Worm (Caenorhabditis elegans): ENCODE data around the gene C08B6.2.

ce11 chrV:10146787-10147186 is 41.3 kb downstream of the C08B6.2 start:
- no peak for TF ChIP-seq W03F9.2 (tag; optimal IDR thresholded peaks at IDR 0.05)
- no peak for TF ChIP-seq him-1 (tag; optimal IDR thresholded peaks at IDR 0.05)
- TF ChIP-seq dao-5 (tag; optimal IDR thresholded peaks at IDR 0.05): no peak

Measured in whole organism, L4/young adult.